Fruit fly (Drosophila melanogaster): ENCODE measurements around the gene Oatp30B.

DNA sequence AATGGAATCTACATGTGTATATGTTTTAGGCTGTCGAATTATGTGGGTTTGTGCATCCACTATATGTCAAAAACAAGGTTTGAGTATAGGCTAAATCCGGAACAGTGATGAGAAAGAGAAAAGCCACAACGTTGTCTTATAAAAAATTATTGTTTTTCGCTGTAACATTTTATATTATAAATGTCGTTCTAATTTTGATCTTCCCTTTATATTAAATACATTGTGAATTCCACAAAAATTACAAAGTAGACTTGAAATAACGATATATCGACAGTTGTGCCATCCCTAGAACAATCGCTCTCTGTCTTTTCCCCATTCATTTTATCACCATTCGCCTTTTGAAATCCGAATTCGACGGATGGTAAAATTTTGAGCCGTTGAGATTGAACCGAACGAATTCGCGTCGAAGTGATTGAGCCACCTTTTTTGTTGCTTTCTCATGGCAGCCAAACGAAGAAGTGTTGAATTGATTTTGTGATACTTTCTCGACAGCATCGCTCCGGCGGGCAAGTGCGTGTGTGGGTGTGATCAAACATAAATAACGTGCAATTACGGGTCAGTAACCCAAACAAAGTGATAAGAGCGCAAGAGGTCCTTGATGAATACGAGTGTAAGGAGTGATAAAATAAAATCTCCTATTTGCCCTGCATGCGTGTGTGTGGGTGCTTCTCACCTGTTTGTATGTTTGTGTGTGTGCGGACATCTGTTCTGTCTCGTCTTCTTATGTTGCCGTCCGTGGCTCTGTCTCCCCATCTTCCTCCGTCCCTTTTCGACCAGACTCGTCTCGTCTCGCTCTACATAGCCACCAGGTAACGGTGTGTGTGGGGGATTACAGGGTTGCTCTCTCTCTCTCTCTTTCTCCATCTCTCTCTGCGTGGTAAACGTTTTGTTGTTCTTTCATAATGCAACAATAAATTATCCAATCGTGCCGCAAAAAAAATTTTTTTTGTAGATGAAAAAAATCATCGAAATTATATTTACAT lies at the start of gene Oatp30B:
- no peak for TF ChIP-seq psq (optimal IDR thresholded peaks at IDR 0.05)
- no peak for TF ChIP-seq insv (optimal IDR thresholded peaks at IDR 0.05)
- no peak for TF ChIP-seq Sin3A (optimal IDR thresholded peaks at IDR 0.05)
